Fruit fly (Drosophila melanogaster) whole organism, embryonic: ENCODE data around the gene Rpt6.

Experiments
- Abd-B ChIP-seq: fragments of 200-800 bp; sonication (Bioruptor generic); optimal IDR thresholded peaks from 2 replicates; lab custom pipeline; 2018; ENCODE audit warnings: missing biosample characterization, mild to moderate bottlenecking, missing genetic modification characterization, moderate library complexity
- Antp ChIP-seq: fragments of 200-800 bp; sonication (Bioruptor generic); optimal IDR thresholded peaks from 3 replicates; lab custom pipeline; 2016; ENCODE audit warnings: missing biosample characterization, missing genetic modification characterization
- B-H2 ChIP-seq: fragments of 200-800 bp; sonication (Bioruptor generic); optimal IDR thresholded peaks from 2 replicates; lab custom pipeline; 2018; ENCODE audit warnings: missing biosample characterization, mild to moderate bottlenecking, missing genetic modification characterization
- Bdp1 ChIP-seq: fragments of 200-800 bp; sonication (Bioruptor generic); optimal IDR thresholded peaks from 3 replicates; lab custom pipeline; 2016; ENCODE audit warnings: missing biosample characterization, missing genetic modification characterization
- Bgb ChIP-seq: fragments of 200-800 bp; sonication (Bioruptor generic); IDR thresholded peaks from 2 replicates; pipeline ENCODE4 v1.3.6; 2022; ENCODE audit warnings: missing biosample characterization, missing genetic modification characterization; ENCODE audit not compliant: partially characterized antibody
- CG10366 ChIP-seq: fragments of 200-800 bp; sonication (Bioruptor generic); IDR thresholded peaks from 2 replicates; pipeline ENCODE4 v1.3.6; 2022; ENCODE audit warnings: missing biosample characterization, missing genetic modification characterization
- CG10462 ChIP-seq: fragments of 200-800 bp; sonication (Bioruptor generic); optimal IDR thresholded peaks from 2 replicates; lab custom pipeline; 2016; ENCODE audit warnings: missing biosample characterization, missing genetic modification characterization
- CG10959 ChIP-seq: fragments of 200-800 bp; sonication (Bioruptor generic); IDR thresholded peaks from 2 replicates; pipeline ENCODE4 v1.3.6; 2022; ENCODE audit warnings: missing biosample characterization, missing genetic modification characterization
- CG12104 ChIP-seq: fragments of 200-800 bp; sonication (Bioruptor generic); optimal IDR thresholded peaks from 3 replicates; lab custom pipeline; 2016; ENCODE audit warnings: missing biosample characterization, missing genetic modification characterization
- CG13775 ChIP-seq: fragments of 200-800 bp; sonication (Bioruptor generic); optimal IDR thresholded peaks from 3 replicates; lab custom pipeline; 2017; ENCODE audit warnings: missing biosample characterization, mild to moderate bottlenecking, missing genetic modification characterization
- CG17829 ChIP-seq: fragments of 200-800 bp; optimal IDR thresholded peaks from 2 replicates; lab custom pipeline; 2019; ENCODE audit warnings: missing biosample characterization, mild to moderate bottlenecking, missing genetic modification characterization, moderate library complexity
- CG2116 ChIP-seq: fragments of 200-800 bp; sonication (Bioruptor generic); optimal IDR thresholded peaks from 3 replicates; lab custom pipeline; 2018; ENCODE audit warnings: missing biosample characterization, mild to moderate bottlenecking, missing genetic modification characterization
- CG2129 ChIP-seq: fragments of 200-800 bp; sonication (Bioruptor generic); IDR thresholded peaks from 2 replicates; pipeline ENCODE4 v1.3.6; 2022; ENCODE audit warnings: missing biosample characterization, missing genetic modification characterization; ENCODE audit not compliant: partially characterized antibody
- CG2202 ChIP-seq: fragments of 200-800 bp; sonication (Bioruptor generic); optimal IDR thresholded peaks from 2 replicates; lab custom pipeline; 2018; ENCODE audit warnings: missing biosample characterization, mild to moderate bottlenecking, missing genetic modification characterization
- CG2712 ChIP-seq: fragments of 200-800 bp; optimal IDR thresholded peaks from 3 replicates; lab custom pipeline; 2019; ENCODE audit warnings: missing biosample characterization, mild to moderate bottlenecking, missing genetic modification characterization, moderate library complexity
- CG31224 ChIP-seq: fragments of 200-800 bp; sonication (Bioruptor generic); IDR thresholded peaks from 2 replicates; pipeline ENCODE4 v1.3.6; 2022; ENCODE audit warnings: missing biosample characterization, missing genetic modification characterization
- CG31441 ChIP-seq: fragments of 200-800 bp; sonication (Bioruptor generic); IDR thresholded peaks from 2 replicates; pipeline ENCODE4 v1.3.6; 2022; ENCODE audit warnings: missing biosample characterization, missing genetic modification characterization
- CG32767 ChIP-seq: fragments of 200-800 bp; sonication (Bioruptor generic); IDR thresholded peaks from 2 replicates; pipeline ENCODE4 v1.3.6; 2022; ENCODE audit warnings: missing biosample characterization, missing genetic modification characterization
- CG5180 ChIP-seq: fragments of 200-800 bp; sonication (Bioruptor generic); optimal IDR thresholded peaks from 3 replicates; lab custom pipeline; 2017; ENCODE audit warnings: missing biosample characterization, missing genetic modification characterization, mild to moderate bottlenecking, moderate library complexity, missing genetic modification reagents
- CG5953 ChIP-seq: fragments of 200-800 bp; sonication (Bioruptor generic); IDR thresholded peaks from 2 replicates; pipeline ENCODE4 v1.3.6; 2022; ENCODE audit warnings: missing biosample characterization, missing genetic modification characterization
- CG6683 ChIP-seq: fragments of 200-800 bp; sonication (Bioruptor generic); optimal IDR thresholded peaks from 2 replicates; lab custom pipeline; 2017; ENCODE audit warnings: missing biosample characterization, mild to moderate bottlenecking, missing genetic modification characterization, missing genetic modification reagents
- CG7556 ChIP-seq: fragments of 200-800 bp; sonication (Bioruptor generic); optimal IDR thresholded peaks from 2 replicates; lab custom pipeline; 2017; ENCODE audit warnings: missing biosample characterization, mild to moderate bottlenecking, missing genetic modification characterization
- CG8388 ChIP-seq: fragments of 200-800 bp; sonication (Bioruptor generic); optimal IDR thresholded peaks from 2 replicates; lab custom pipeline; 2019; ENCODE audit warnings: missing biosample characterization, mild to moderate bottlenecking, missing genetic modification characterization, moderate library complexity
- CG8478 ChIP-seq: fragments of >200 bp; optimal IDR thresholded peaks from 2 replicates; lab custom pipeline; 2018
- CTCF ChIP-seq: fragments of 200-800 bp; sonication (Bioruptor generic); optimal IDR thresholded peaks from 2 replicates; lab custom pipeline; 2017; ENCODE audit warnings: missing biosample characterization, mild to moderate bottlenecking, missing genetic modification characterization, moderate library complexity
- Dll ChIP-seq: fragments of 200-800 bp; sonication (Bioruptor generic); IDR thresholded peaks from 4 replicates; pipeline ENCODE4 v1.3.6; 2022; ENCODE audit warnings: missing biosample characterization, missing genetic modification characterization; ENCODE audit not compliant: partially characterized antibody
- Dp ChIP-seq: fragments of 200-800 bp; sonication (Bioruptor generic); optimal IDR thresholded peaks from 2 replicates; lab custom pipeline; 2018; ENCODE audit warnings: missing biosample characterization, mild to moderate bottlenecking, missing genetic modification characterization, moderate library complexity
- ERR ChIP-seq: fragments of 200-800 bp; sonication (Bioruptor generic); optimal IDR thresholded peaks from 2 replicates; lab custom pipeline; 2016; ENCODE audit warnings: missing biosample characterization, missing genetic modification characterization
- Jarid2 ChIP-seq: fragments of 200-800 bp; sonication (Bioruptor generic); optimal IDR thresholded peaks from 3 replicates; lab custom pipeline; 2017; ENCODE audit warnings: mild to moderate bottlenecking, missing biosample characterization, missing genetic modification reagents, missing genetic modification characterization
- NC2β ChIP-seq: fragments of 200-800 bp; sonication (Bioruptor generic); optimal IDR thresholded peaks from 2 replicates; lab custom pipeline; 2016; ENCODE audit warnings: missing biosample characterization, missing genetic modification characterization
- Ravus ChIP-seq: fragments of 200-800 bp; sonication (Bioruptor generic); IDR thresholded peaks from 2 replicates; pipeline ENCODE4 v1.3.6; 2022; ENCODE audit warnings: missing biosample characterization, missing genetic modification characterization
- Sox100B ChIP-seq: fragments of 200-800 bp; sonication (Bioruptor generic); optimal IDR thresholded peaks from 3 replicates; lab custom pipeline; 2018; ENCODE audit warnings: missing biosample characterization, mild to moderate bottlenecking, missing genetic modification characterization
- br ChIP-seq: fragments of >200 bp; optimal IDR thresholded peaks from 2 replicates; lab custom pipeline; 2017
- crol ChIP-seq: fragments of 200-800 bp; sonication (Bioruptor generic); IDR thresholded peaks from 2 replicates; pipeline ENCODE4 v1.3.6; 2022; ENCODE audit warnings: missing biosample characterization, missing genetic modification characterization
- emc ChIP-seq: fragments of 200-800 bp; sonication (Bioruptor generic); optimal IDR thresholded peaks from 2 replicates; lab custom pipeline; 2016; ENCODE audit warnings: missing biosample characterization, missing genetic modification characterization
- en ChIP-seq: fragments of 200-800 bp; sonication (Bioruptor generic); optimal IDR thresholded peaks from 2 replicates; lab custom pipeline; 2016; ENCODE audit warnings: missing biosample characterization, missing genetic modification characterization
- fd102C ChIP-seq: fragments of 200-800 bp; sonication (Bioruptor generic); optimal IDR thresholded peaks from 2 replicates; lab custom pipeline; 2018; ENCODE audit warnings: missing biosample characterization, mild to moderate bottlenecking, missing genetic modification characterization, moderate library complexity
- fru ChIP-seq: fragments of >200 bp; optimal IDR thresholded peaks from 2 replicates; lab custom pipeline; 2017
- gro ChIP-seq: fragments of 200-800 bp; sonication (Bioruptor generic); optimal IDR thresholded peaks from 2 replicates; lab custom pipeline; 2016; ENCODE audit warnings: missing biosample characterization, missing genetic modification characterization
- lbe ChIP-seq: fragments of 200-800 bp; sonication (Bioruptor generic); optimal IDR thresholded peaks from 2 replicates; lab custom pipeline; 2016; ENCODE audit warnings: missing biosample characterization, mild to moderate bottlenecking, missing genetic modification characterization
- pita ChIP-seq: fragments of 200-800 bp; sonication (Bioruptor generic); optimal IDR thresholded peaks from 2 replicates; lab custom pipeline; 2017; ENCODE audit warnings: missing biosample characterization, mild to moderate bottlenecking, missing genetic modification characterization
- psq ChIP-seq: fragments of 200-800 bp; sonication (Bioruptor generic); optimal IDR thresholded peaks from 2 replicates; lab custom pipeline; 2017; ENCODE audit warnings: missing biosample characterization, missing genetic modification characterization
- ro ChIP-seq: fragments of 200-800 bp; sonication (Bioruptor generic); IDR thresholded peaks from 2 replicates; pipeline ENCODE4 v1.3.6; 2022; ENCODE audit warnings: missing biosample characterization, missing genetic modification characterization
- scrt ChIP-seq: fragments of 200-800 bp; sonication (Bioruptor generic); optimal IDR thresholded peaks from 2 replicates; lab custom pipeline; 2018; ENCODE audit warnings: missing biosample characterization, mild to moderate bottlenecking, missing genetic modification characterization, moderate library complexity
- sens ChIP-seq: fragments of 200-800 bp; sonication (Bioruptor generic); peaks from one replicate; lab custom pipeline; 2016; ENCODE audit warnings: missing biosample characterization, missing genetic modification characterization
- slp2 ChIP-seq: fragments of 200-800 bp; sonication (Bioruptor generic); optimal IDR thresholded peaks from 2 replicates; lab custom pipeline; 2016; ENCODE audit warnings: missing biosample characterization, missing genetic modification characterization
- sqz ChIP-seq: fragments of 200-800 bp; sonication (Bioruptor generic); optimal IDR thresholded peaks from 3 replicates; lab custom pipeline; 2018; ENCODE audit warnings: missing biosample characterization, mild to moderate bottlenecking, missing genetic modification characterization
- ssp ChIP-seq: fragments of 200-800 bp; sonication (Bioruptor generic); IDR thresholded peaks from 2 replicates; pipeline ENCODE4 v1.3.6; 2022; ENCODE audit warnings: missing biosample characterization, missing genetic modification characterization
- tgo ChIP-seq: fragments of 200-800 bp; sonication (Bioruptor generic); IDR thresholded peaks from 3 replicates; pipeline ENCODE4 v1.3.6; 2022; ENCODE audit warnings: missing biosample characterization, missing genetic modification characterization
- usp ChIP-seq: fragments of >200 bp; optimal IDR thresholded peaks from 2 replicates; lab custom pipeline; 2017; ENCODE audit warnings: missing biosample characterization, missing genetic modification characterization
- wor ChIP-seq: fragments of 200-800 bp; sonication (Bioruptor generic); IDR thresholded peaks from 2 replicates; pipeline ENCODE4 v1.3.6; 2022; ENCODE audit warnings: missing biosample characterization, missing genetic modification characterization
- zen2 ChIP-seq: fragments of 200-800 bp; sonication (Bioruptor generic); IDR thresholded peaks from 3 replicates; pipeline ENCODE4 v1.3.6; 2022; ENCODE audit warnings: missing biosample characterization, missing genetic modification characterization; ENCODE audit not compliant: partially characterized antibody

Rpt6 gene

dm6 chrX:21306485-21307142, 9.2 kb upstream of the Rpt6 start, which contains the start of gene Abca3 (continued):
- TF ChIP-seq CG6683 (GFP tag; lab: Kevin White, UChicago) (no peak), CG10462 (GFP tag; lab: Kevin White, UChicago) (no peak), lbe (GFP tag; lab: Kevin White, UChicago) (no peak), B-H2 (peak; percentile 74), usp (GFP tag; lab: Kevin White, UChicago) (no peak), CG2712 (tag; lab: Kevin White, UChicago) (peak; percentile 66), CG8388 (GFP tag; lab: Kevin White, UChicago) (peak; percentile 54), NC2β (peak; percentile 22), scrt (GFP tag; lab: Kevin White, UChicago) (peak; percentile 66), CG2129 (GFP tag; lab: Robert Waterston, UW) (no peak), ssp (GFP tag; lab: Robert Waterston, UW) (no peak), sqz (GFP tag; lab: Kevin White, UChicago) (peak; percentile 17), CG12104 (GFP tag; lab: Kevin White, UChicago) (no peak), CG2202 (no peak), Antp (peak; percentile 53), Dll (0 out of 4 replicates have a peak, but pooled peaks have one; percentile 22), en (peak; percentile 26), gro (GFP tag; lab: Kevin White, UChicago) (peak; percentile 57), br (lab: Kevin White, UChicago) (no peak), CG17829 (tag; lab: Kevin White, UChicago) (peak; percentile 54), ERR (GFP tag; lab: Kevin White, UChicago) (peak; percentile 27), fd102C (GFP tag; lab: Kevin White, UChicago) (no peak), ro (GFP tag; lab: Robert Waterston, UW) (no peak), Abd-B (peak; percentile 17), CG10959 (GFP tag; lab: Robert Waterston, UW) (0 out of 2 replicates have a peak, but pooled peaks have one; percentile 13), CG32767 (GFP tag; lab: Robert Waterston, UW) (no peak; the same call in 1 of the 2 replicates), psq (GFP tag; lab: Kevin White, UChicago) (no peak), CG31441 (GFP tag; lab: Robert Waterston, UW) (peak; percentile 49), Ravus (GFP tag; lab: Robert Waterston, UW) (no peak), CG8478 (lab: Kevin White, UChicago) (no peak), CG5180 (peak; percentile 9), CG2116 (GFP tag; lab: Kevin White, UChicago) (peak; percentile 28), emc (no peak), Bgb (GFP tag; lab: Robert Waterston, UW) (no peak), wor (GFP tag; lab: Robert Waterston, UW) (no peak), zen2 (GFP tag; lab: Robert Waterston, UW) (no peak), CG31224 (0 out of 2 replicates have a peak, but pooled peaks have one; percentile 12), sens (GFP tag; lab: Kevin White, UChicago) (peak; percentile 93), CG13775 (GFP tag; lab: Kevin White, UChicago) (peak; percentile 64), CG7556 (GFP tag; lab: Kevin White, UChicago) (peak; percentile 72), crol (GFP tag; lab: Robert Waterston, UW) (no peak), CG5953 (no peak), Jarid2 (GFP tag; lab: Kevin White, UChicago) (no peak), Sox100B (no peak), Dp (GFP tag; lab: Kevin White, UChicago) (peak; percentile 77), tgo (GFP tag; lab: Robert Waterston, UW) (peak; percentile 47; the same call in 2 of the 3 replicates), fru (lab: Kevin White, UChicago) (no peak), slp2 (GFP tag; lab: Kevin White, UChicago) (no peak), Bdp1 (GFP tag; lab: Kevin White, UChicago) (no peak), CG10366 (GFP tag; lab: Robert Waterston, UW) (peak; percentile 21; the same call in 1 of the 2 replicates), CTCF (no peak), pita (GFP tag; lab: Kevin White, UChicago) (no peak)
